Fruit fly (Drosophila melanogaster) whole organism, embryonic: ENCODE measurements around the gene Usp1.

Source experiments
- CG14667 ChIP-seq: fragments of 200-800 bp; sonication (Bioruptor generic); IDR thresholded peaks from 2 replicates; pipeline ENCODE4 v1.3.6; 2022; ENCODE audit warnings: missing biosample characterization, missing genetic modification characterization
- CG9727 ChIP-seq: fragments of 200-800 bp; sonication (Bioruptor generic); optimal IDR thresholded peaks from 3 replicates; lab custom pipeline; 2017; ENCODE audit warnings: missing biosample characterization, mild to moderate bottlenecking, missing genetic modification characterization
- CG9797 ChIP-seq: fragments of 200-800 bp; sonication (Bioruptor generic); optimal IDR thresholded peaks from 3 replicates; lab custom pipeline; 2018; ENCODE audit warnings: missing biosample characterization, mild to moderate bottlenecking, missing genetic modification characterization
- D19B ChIP-seq: fragments of 200-800 bp; sonication (Bioruptor generic); optimal IDR thresholded peaks from 2 replicates; lab custom pipeline; 2017; ENCODE audit warnings: missing biosample characterization, mild to moderate bottlenecking, missing genetic modification characterization
- PHDP ChIP-seq: fragments of 200-800 bp; sonication (Bioruptor generic); optimal IDR thresholded peaks from 3 replicates; lab custom pipeline; 2018; ENCODE audit warnings: missing biosample characterization, mild to moderate bottlenecking, missing genetic modification characterization, moderate library complexity
- caup ChIP-seq: fragments of 200-800 bp; sonication (Bioruptor generic); optimal IDR thresholded peaks from 3 replicates; lab custom pipeline; 2017; ENCODE audit warnings: missing biosample characterization, mild to moderate bottlenecking, missing genetic modification characterization, moderate library complexity; ENCODE audit not compliant: severe bottlenecking
- chm ChIP-seq: fragments of 200-800 bp; sonication (Bioruptor generic); IDR thresholded peaks from 2 replicates; pipeline ENCODE4 v1.3.6; 2022; ENCODE audit warnings: missing biosample characterization, missing genetic modification characterization
- esg ChIP-seq: fragments of 200-800 bp; sonication (Bioruptor generic); conservative IDR thresholded peaks from 2 replicates; pipeline ENCODE4 v1.3.6; 2022; ENCODE audit warnings: missing biosample characterization, missing genetic modification characterization

DNA sequence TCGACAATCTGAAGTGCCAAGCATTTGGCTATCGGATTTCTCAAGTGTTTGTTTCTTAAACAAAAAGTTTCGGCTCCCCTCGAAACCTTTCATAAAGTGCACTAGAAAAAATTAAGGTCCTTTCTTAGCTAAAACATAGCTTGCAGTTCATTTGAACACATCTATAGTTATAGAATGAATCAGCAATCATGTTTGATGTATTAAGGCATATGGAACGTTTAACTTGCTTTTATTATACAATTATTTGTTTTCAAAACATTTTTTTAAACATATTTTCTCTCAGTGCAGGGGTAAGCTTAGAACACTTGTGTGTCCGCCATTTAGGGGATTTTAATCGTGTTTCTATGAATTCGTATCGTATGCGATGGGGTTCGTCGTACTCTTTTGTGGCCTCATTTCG, 45.6 kb downstream of the Usp1 start:
- TF ChIP-seq esg (GFP tag; lab: Robert Waterston, UW) (peak; percentile 47; the same call in 1 of the 2 replicates), PHDP (tag; lab: Kevin White, UChicago) (peak; percentile 77), CG9797 (GFP tag; lab: Kevin White, UChicago) (no peak), chm (GFP tag; lab: Robert Waterston, UW) (peak; percentile 58; the same call in 1 of the 2 replicates), CG9727 (GFP tag; lab: Kevin White, UChicago) (peak; percentile 71), caup (GFP tag; lab: Kevin White, UChicago) (peak; percentile 5), CG14667 (no peak), D19B (GFP tag; lab: Kevin White, UChicago) (no peak)
